Fruit fly (Drosophila melanogaster) whole organism, pupa: ENCODE data around the gene Takl2.

Experiments
- CG10348 ChIP-seq: fragments of 200-800 bp; sonication (Bioruptor generic); IDR thresholded peaks from 2 replicates; pipeline ENCODE4 v1.3.6; 2022; ENCODE audit warnings: missing biosample characterization, missing genetic modification characterization
- CG32121 ChIP-seq: fragments of 200-800 bp; sonication (Bioruptor generic); IDR thresholded peaks from 2 replicates; pipeline ENCODE4 v1.3.6; 2022; ENCODE audit warnings: missing biosample characterization, missing genetic modification characterization
- Pif1B ChIP-seq: fragments of 200-800 bp; sonication (Bioruptor generic); optimal IDR thresholded peaks from 3 replicates; lab custom pipeline; 2016; ENCODE audit warnings: missing biosample characterization, missing genetic modification characterization
- gl ChIP-seq: fragments of 200-800 bp; sonication (Bioruptor generic); optimal IDR thresholded peaks from 2 replicates; lab custom pipeline; 2018; ENCODE audit warnings: missing biosample characterization, mild to moderate bottlenecking, missing genetic modification characterization

DNA sequence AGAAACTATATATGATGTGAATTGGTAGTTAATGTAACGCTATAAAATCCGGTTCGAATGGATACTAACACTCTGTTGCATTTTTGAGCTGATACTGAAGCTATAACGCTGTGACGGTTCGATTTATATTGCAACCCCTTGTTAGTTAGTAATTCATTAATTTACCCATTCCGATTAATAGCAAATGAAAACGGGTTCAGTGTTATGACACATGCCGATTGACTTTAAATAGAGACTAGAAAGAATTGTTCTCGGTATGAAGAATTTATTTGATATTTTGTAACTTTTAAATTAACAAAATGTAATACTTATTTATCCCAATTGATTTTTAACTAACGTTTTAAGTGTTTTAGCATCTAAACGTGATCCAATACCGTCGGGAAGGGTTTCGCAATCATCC lies 35.0 kb upstream of the Takl2 start, which contains the start of gene CG43091:
- no peak for TF ChIP-seq gl (tag; lab: Kevin White, UChicago)
- no peak for TF ChIP-seq Pif1B (GFP tag; lab: Kevin White, UChicago)
- no peak for TF ChIP-seq CG10348 (GFP tag; lab: Robert Waterston, UW)
- TF ChIP-seq CG32121 = no peak
